Fruit fly (Drosophila melanogaster) whole organism, embryonic: ENCODE measurements around the gene Mgat4b.

Source experiments
- Atf3 ChIP-seq: fragments of 200-800 bp; sonication (Bioruptor generic); optimal IDR thresholded peaks from 3 replicates; lab custom pipeline; 2016; ENCODE audit warnings: missing biosample characterization, missing genetic modification characterization
- Bgb ChIP-seq: fragments of 200-800 bp; sonication (Bioruptor generic); IDR thresholded peaks from 2 replicates; pipeline ENCODE4 v1.3.6; 2022; ENCODE audit warnings: missing biosample characterization, missing genetic modification characterization; ENCODE audit not compliant: partially characterized antibody
- CG10267 ChIP-seq: fragments of 200-800 bp; sonication (Bioruptor generic); optimal IDR thresholded peaks from 2 replicates; lab custom pipeline; 2018; ENCODE audit warnings: missing biosample characterization, mild to moderate bottlenecking, missing genetic modification characterization, moderate library complexity
- CG10366 ChIP-seq: fragments of 200-800 bp; sonication (Bioruptor generic); IDR thresholded peaks from 2 replicates; pipeline ENCODE4 v1.3.6; 2022; ENCODE audit warnings: missing biosample characterization, missing genetic modification characterization
- CG12744 ChIP-seq: fragments of 200-800 bp; sonication (Bioruptor generic); optimal IDR thresholded peaks from 2 replicates; lab custom pipeline; 2016; ENCODE audit warnings: missing biosample characterization, missing genetic modification characterization
- CG12769 ChIP-seq: fragments of 200-800 bp; sonication (Bioruptor generic); optimal IDR thresholded peaks from 2 replicates; lab custom pipeline; 2019; ENCODE audit warnings: missing biosample characterization, mild to moderate bottlenecking, missing genetic modification characterization, moderate library complexity
- CG14050 ChIP-seq: fragments of 200-800 bp; sonication (Bioruptor generic); IDR thresholded peaks from 3 replicates; pipeline ENCODE4 v1.3.6; 2022; ENCODE audit warnings: missing biosample characterization, missing genetic modification characterization
- CG17328 ChIP-seq: fragments of 200-800 bp; sonication (Bioruptor generic); IDR thresholded peaks from 2 replicates; pipeline ENCODE4 v1.3.6; 2022; ENCODE audit warnings: missing biosample characterization, missing genetic modification characterization
- CG1792 ChIP-seq: fragments of 200-800 bp; sonication (Bioruptor generic); optimal IDR thresholded peaks from 2 replicates; lab custom pipeline; 2016; ENCODE audit warnings: missing biosample characterization, missing genetic modification characterization
- CG2199 ChIP-seq: fragments of 200-800 bp; sonication (Bioruptor generic); IDR thresholded peaks from 3 replicates; pipeline ENCODE4 v1.3.6; 2022; ENCODE audit warnings: missing biosample characterization, missing genetic modification characterization
- CG2712 ChIP-seq: fragments of 200-800 bp; optimal IDR thresholded peaks from 3 replicates; lab custom pipeline; 2019; ENCODE audit warnings: missing biosample characterization, mild to moderate bottlenecking, missing genetic modification characterization, moderate library complexity
- CG34376 ChIP-seq: fragments of 200-800 bp; sonication (Bioruptor generic); optimal IDR thresholded peaks from 2 replicates; lab custom pipeline; 2018; ENCODE audit warnings: missing biosample characterization, mild to moderate bottlenecking, missing genetic modification characterization
- CG3995 ChIP-seq: fragments of 200-800 bp; sonication (Bioruptor generic); optimal IDR thresholded peaks from 3 replicates; lab custom pipeline; 2016; ENCODE audit warnings: missing biosample characterization, missing genetic modification characterization
- CG4730 ChIP-seq: fragments of 200-800 bp; sonication (Bioruptor generic); IDR thresholded peaks from 2 replicates; pipeline ENCODE4 v1.3.6; 2022; ENCODE audit warnings: missing biosample characterization, missing genetic modification characterization
- CG9817 ChIP-seq: fragments of 200-800 bp; sonication (Bioruptor generic); optimal IDR thresholded peaks from 2 replicates; lab custom pipeline; 2018; ENCODE audit warnings: missing biosample characterization, mild to moderate bottlenecking, missing genetic modification characterization, moderate library complexity
- D ChIP-seq, 2 experiments: fragments of 200-800 bp in 1 of 2; fragments of >200 bp in 1 of 2; sonication (Bioruptor generic) in 1 of 2; optimal IDR thresholded peaks; 2 replicates in 1 of 2; 3 replicates in 1 of 2; lab custom pipeline; 2017; ENCODE audit warnings: mild to moderate bottlenecking in 1 of 2, missing biosample characterization in 1 of 2, missing genetic modification characterization in 1 of 2, missing genetic modification reagents in 1 of 2
- Dbx ChIP-seq: fragments of 200-800 bp; sonication (Bioruptor generic); IDR thresholded peaks from 3 replicates; pipeline ENCODE4 v1.3.6; 2022; ENCODE audit warnings: missing biosample characterization, missing genetic modification characterization
- Dll ChIP-seq: fragments of 200-800 bp; sonication (Bioruptor generic); IDR thresholded peaks from 4 replicates; pipeline ENCODE4 v1.3.6; 2022; ENCODE audit warnings: missing biosample characterization, missing genetic modification characterization; ENCODE audit not compliant: partially characterized antibody
- Fer3 ChIP-seq: fragments of 200-800 bp; sonication (Bioruptor generic); optimal IDR thresholded peaks from 2 replicates; lab custom pipeline; 2018; ENCODE audit warnings: missing biosample characterization, mild to moderate bottlenecking, missing genetic modification characterization, moderate library complexity
- HLH54F ChIP-seq: fragments of 200-800 bp; sonication (Bioruptor generic); optimal IDR thresholded peaks from 3 replicates; lab custom pipeline; 2016; ENCODE audit warnings: missing biosample characterization, missing genetic modification characterization
- Lhr ChIP-seq: fragments of 200-800 bp; sonication (Bioruptor generic); optimal IDR thresholded peaks from 3 replicates; lab custom pipeline; 2017; ENCODE audit warnings: mild to moderate bottlenecking, missing biosample characterization, missing genetic modification reagents, missing genetic modification characterization
- Lim3 ChIP-seq: fragments of 200-800 bp; sonication (Bioruptor generic); IDR thresholded peaks from 2 replicates; pipeline ENCODE4 v1.3.6; 2022; ENCODE audit warnings: missing biosample characterization, missing genetic modification characterization
- Neu2 ChIP-seq: fragments of 200-800 bp; sonication (Bioruptor generic); optimal IDR thresholded peaks from 3 replicates; lab custom pipeline; 2016; ENCODE audit warnings: missing biosample characterization, missing genetic modification characterization, borderline replicate concordance
- Oaz ChIP-seq: fragments of 200-800 bp; sonication (Bioruptor generic); IDR thresholded peaks from 2 replicates; pipeline ENCODE4 v1.3.6; 2022; ENCODE audit warnings: missing biosample characterization, missing genetic modification characterization
- Ptx1 ChIP-seq: fragments of 200-800 bp; sonication (Bioruptor generic); IDR thresholded peaks from 2 replicates; pipeline ENCODE4 v1.3.6; 2022; ENCODE audit warnings: missing biosample characterization, missing genetic modification characterization
- Six4 ChIP-seq: fragments of 200-800 bp; sonication (Bioruptor generic); optimal IDR thresholded peaks from 2 replicates; lab custom pipeline; 2016; ENCODE audit warnings: missing biosample characterization, missing genetic modification characterization
- ash1 ChIP-seq: fragments of 200-800 bp; sonication (Bioruptor generic); optimal IDR thresholded peaks from 2 replicates; lab custom pipeline; 2018; ENCODE audit warnings: missing biosample characterization, mild to moderate bottlenecking, missing genetic modification characterization
- cwo ChIP-seq: fragments of 200-800 bp; sonication (Bioruptor generic); optimal IDR thresholded peaks from 3 replicates; lab custom pipeline; 2017; ENCODE audit warnings: missing biosample characterization, missing genetic modification characterization, mild to moderate bottlenecking, moderate library complexity, missing genetic modification reagents
- emc ChIP-seq: fragments of 200-800 bp; sonication (Bioruptor generic); optimal IDR thresholded peaks from 2 replicates; lab custom pipeline; 2016; ENCODE audit warnings: missing biosample characterization, missing genetic modification characterization
- ewg ChIP-seq: fragments of 200-800 bp; sonication (Bioruptor generic); optimal IDR thresholded peaks from 3 replicates; lab custom pipeline; 2017; ENCODE audit warnings: mild to moderate bottlenecking, missing biosample characterization, missing genetic modification reagents, missing genetic modification characterization
- eyg ChIP-seq: fragments of 200-800 bp; sonication (Bioruptor generic); optimal IDR thresholded peaks from 3 replicates; lab custom pipeline; 2016; ENCODE audit warnings: missing biosample characterization, missing genetic modification characterization
- gcm ChIP-seq: fragments of 200-800 bp; sonication (Bioruptor generic); optimal IDR thresholded peaks from 2 replicates; lab custom pipeline; 2019; ENCODE audit warnings: missing biosample characterization, mild to moderate bottlenecking, missing genetic modification characterization, moderate library complexity
- hth ChIP-seq: fragments of >200 bp; optimal IDR thresholded peaks from 2 replicates; lab custom pipeline; 2017; ENCODE audit warnings: inconsistent platforms
- jigr1 ChIP-seq: fragments of 200-800 bp; sonication (Bioruptor generic); IDR thresholded peaks from 3 replicates; pipeline ENCODE4 v1.3.6; 2022; ENCODE audit warnings: missing biosample characterization, missing genetic modification characterization
- klu ChIP-seq: fragments of 200-800 bp; sonication (Bioruptor generic); IDR thresholded peaks from 2 replicates; pipeline ENCODE4 v1.3.6; 2022; ENCODE audit warnings: missing biosample characterization, missing genetic modification characterization
- mirr ChIP-seq: fragments of 200-800 bp; sonication (Bioruptor generic); optimal IDR thresholded peaks from 3 replicates; lab custom pipeline; 2018; ENCODE audit warnings: missing biosample characterization, mild to moderate bottlenecking, missing genetic modification characterization
- nau ChIP-seq: fragments of 200-800 bp; sonication (Bioruptor generic); optimal IDR thresholded peaks from 3 replicates; lab custom pipeline; 2017; ENCODE audit warnings: missing biosample characterization, mild to moderate bottlenecking, missing genetic modification characterization, missing genetic modification reagents
- nmo ChIP-seq: fragments of 200-800 bp; sonication (Bioruptor generic); optimal IDR thresholded peaks from 2 replicates; lab custom pipeline; 2018; ENCODE audit warnings: missing biosample characterization, mild to moderate bottlenecking, missing genetic modification characterization, moderate library complexity
- pan ChIP-seq, 4 experiments: fragments of >200 bp in 3 of 4; fragments of 200-800 bp in 1 of 4; sonication (Bioruptor generic) in 1 of 4; optimal IDR thresholded peaks in 3 of 4; IDR thresholded peaks in 1 of 4; 2 replicates each; pipeline versions ENCODE4 v1.3.6 to Lab custom; 2017 to 2022; ENCODE audit warnings: missing biosample characterization in 2 of 4, missing genetic modification characterization in 2 of 4, mixed read lengths in 1 of 4
- pho ChIP-seq: fragments of 200-800 bp; sonication (Bioruptor generic); optimal IDR thresholded peaks from 2 replicates; lab custom pipeline; 2016; ENCODE audit warnings: missing biosample characterization, missing genetic modification characterization
- prd ChIP-seq, 3 experiments: fragments of >200 bp in 2 of 3; fragments of 200-800 bp in 1 of 3; sonication (Bioruptor generic) in 1 of 3; optimal IDR thresholded peaks in 2 of 3; IDR thresholded peaks in 1 of 3; 2 replicates in 2 of 3; 3 replicates in 1 of 3; pipeline versions ENCODE4 v1.3.6 to Lab custom; 2017 to 2022; ENCODE audit warnings: missing biosample characterization in 1 of 3, missing genetic modification characterization in 1 of 3
- pros ChIP-seq: fragments of 200-800 bp; sonication (Bioruptor generic); optimal IDR thresholded peaks from 3 replicates; lab custom pipeline; 2019; ENCODE audit warnings: missing biosample characterization, mild to moderate bottlenecking, missing genetic modification characterization, moderate library complexity
- slbo ChIP-seq: fragments of 200-800 bp; sonication (Bioruptor generic); IDR thresholded peaks from 2 replicates; pipeline ENCODE4 v1.3.6; 2022; ENCODE audit warnings: missing biosample characterization, missing genetic modification characterization
- tap ChIP-seq: fragments of 200-800 bp; optimal IDR thresholded peaks from 3 replicates; lab custom pipeline; 2019; ENCODE audit warnings: missing biosample characterization, mild to moderate bottlenecking, missing genetic modification characterization, moderate library complexity
- usp ChIP-seq: fragments of >200 bp; optimal IDR thresholded peaks from 2 replicates; lab custom pipeline; 2017; ENCODE audit warnings: missing biosample characterization, missing genetic modification characterization
- wdn ChIP-seq: fragments of 200-800 bp; sonication (Bioruptor generic); IDR thresholded peaks from 2 replicates; pipeline ENCODE4 v1.3.6; 2022; ENCODE audit warnings: missing biosample characterization, missing genetic modification characterization
- z ChIP-seq: fragments of 200-800 bp; sonication (Bioruptor generic); IDR thresholded peaks from 3 replicates; pipeline ENCODE4 v1.3.6; 2022; ENCODE audit warnings: missing biosample characterization, missing genetic modification characterization

Gene Mgat4b

DNA sequence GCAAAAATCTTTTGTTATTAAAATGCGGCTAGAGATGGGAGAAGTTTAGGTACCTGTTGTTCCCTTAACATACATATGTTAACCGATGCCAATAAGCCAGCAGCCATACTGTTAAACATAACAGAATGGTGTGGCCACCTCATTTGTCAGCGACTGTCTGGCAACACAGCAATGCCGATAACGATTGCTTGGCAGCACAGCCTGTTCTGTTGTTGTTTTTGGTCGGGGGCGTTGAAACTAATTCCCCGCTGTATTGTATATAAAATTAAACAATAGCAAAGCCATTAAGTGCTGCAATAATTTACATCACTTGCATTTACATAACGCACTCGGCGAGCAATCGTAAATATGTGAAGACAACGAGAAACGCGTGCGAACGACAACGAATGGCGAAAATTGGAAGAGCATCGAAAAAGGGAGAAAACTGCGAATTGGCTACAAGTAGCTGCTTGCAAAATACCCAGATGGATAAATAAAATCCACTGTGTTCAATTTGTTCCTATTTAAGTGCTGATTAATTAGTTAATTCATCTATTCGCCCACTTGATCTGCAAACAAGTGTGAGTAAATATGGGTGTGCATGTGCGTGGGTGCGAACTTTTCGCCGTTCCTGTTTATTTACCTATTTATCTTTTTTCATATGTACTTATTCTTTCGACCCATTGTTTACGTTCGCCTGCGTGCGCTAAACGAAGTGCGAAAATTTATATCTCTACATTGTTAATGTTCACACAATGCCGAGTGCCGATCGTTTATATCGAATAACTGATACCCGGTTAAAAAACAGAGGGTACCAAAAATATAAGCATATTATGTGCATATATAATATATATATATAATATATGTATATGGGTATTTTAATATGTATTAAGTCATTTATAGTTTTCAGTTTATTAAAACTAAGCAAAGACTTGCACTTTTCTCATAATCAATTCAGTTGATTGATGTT lies 7.0 kb downstream of the Mgat4b start, which contains the start of the genes Tsen34 and Mgat4a (continued):
- TF ChIP-seq emc (GFP tag; lab: Kevin White, UChicago), result peak; percentile 14
- no peak for TF ChIP-seq CG14050 (GFP tag; lab: Robert Waterston, UW)
- no peak for TF ChIP-seq Fer3 (tag; lab: Kevin White, UChicago)
- TF ChIP-seq slbo (GFP tag; lab: Robert Waterston, UW), result peak; percentile 59
- peak; percentile 18 for TF ChIP-seq CG3995 (GFP tag; lab: Kevin White, UChicago)
- TF ChIP-seq Lim3 (GFP tag; lab: Robert Waterston, UW), result no peak
- peak; percentile 15 for TF ChIP-seq tap
- peak; percentile 22 for TF ChIP-seq CG9817 (tag; lab: Kevin White, UChicago)
- peak; percentile 59 for TF ChIP-seq ash1 (GFP tag; lab: Kevin White, UChicago)
- TF ChIP-seq pho (GFP tag; lab: Kevin White, UChicago), result peak; percentile 66
- no peak for TF ChIP-seq Lhr
- no peak for TF ChIP-seq jigr1 (GFP tag; lab: Robert Waterston, UW)
- no peak for TF ChIP-seq ewg (GFP tag; lab: Kevin White, UChicago)
- peak; percentile 27 for TF ChIP-seq HLH54F
- peak; percentile 62 for TF ChIP-seq wdn (GFP tag; lab: Robert Waterston, UW)
- TF ChIP-seq eyg (GFP tag; lab: Kevin White, UChicago), result peak; percentile 47
- no peak for TF ChIP-seq Six4 (GFP tag; lab: Kevin White, UChicago)
- peak; percentile 67 for TF ChIP-seq CG34376
- no peak for TF ChIP-seq D (optimal IDR thresholded peaks at IDR 0.05; lab: Kevin White, UChicago)
- no peak for TF ChIP-seq D (GFP tag; optimal IDR thresholded peaks at IDR 0.05; lab: Kevin White, UChicago)
- no peak for TF ChIP-seq nau
- peak; percentile 88 for TF ChIP-seq Dbx (GFP tag; lab: Robert Waterston, UW)
- TF ChIP-seq pros, result no peak
- no peak for TF ChIP-seq CG12769 (tag; lab: Kevin White, UChicago)
- no peak; the same call in 1 of the 2 replicates for TF ChIP-seq CG10366
- TF ChIP-seq CG2199 (GFP tag; lab: Robert Waterston, UW), result no peak
- TF ChIP-seq Ptx1 (GFP tag; lab: Robert Waterston, UW), result no peak
- TF ChIP-seq CG2712 (tag; lab: Kevin White, UChicago), result peak; percentile 10
- peak; percentile 58 for TF ChIP-seq CG1792
- no peak for TF ChIP-seq prd (optimal IDR thresholded peaks at IDR 0.05; lab: Kevin White, UChicago)
- peak; percentile 45; the same call in 2 of the 3 replicates for TF ChIP-seq prd (GFP tag; IDR thresholded peaks at IDR 0.05; lab: Robert Waterston, UW)
- TF ChIP-seq Atf3 (GFP tag; lab: Kevin White, UChicago), result no peak
- TF ChIP-seq mirr, result peak; percentile 67
- TF ChIP-seq z (GFP tag; lab: Robert Waterston, UW), result no peak
- no peak for TF ChIP-seq hth (lab: Kevin White, UChicago)
- no peak for TF ChIP-seq usp
- TF ChIP-seq CG10267 (tag; lab: Kevin White, UChicago), result peak; percentile 42
- no peak for TF ChIP-seq CG4730
- no peak for TF ChIP-seq klu
- TF ChIP-seq gcm (GFP tag; lab: Kevin White, UChicago), result no peak
- no peak for TF ChIP-seq nmo
- peak; percentile 73 for TF ChIP-seq Bgb
- no peak for TF ChIP-seq CG17328 (GFP tag; lab: Robert Waterston, UW)
- no peak for TF ChIP-seq Oaz (GFP tag; lab: Robert Waterston, UW)
- peak; percentile 39 for TF ChIP-seq cwo (GFP tag; lab: Kevin White, UChicago)
- peak; percentile 52 for TF ChIP-seq CG12744 (GFP tag; lab: Kevin White, UChicago)
- TF ChIP-seq pan (optimal IDR thresholded peaks at IDR 0.05; lab: Kevin White, UChicago), result no peak
- peak in 1 of 2 experiments; percentile 24 for TF ChIP-seq pan (GFP tag; optimal IDR thresholded peaks at IDR 0.05 in 1 of 2, IDR thresholded peaks at IDR 0.05 in 1 of 2)
- TF ChIP-seq Dll (GFP tag; lab: Robert Waterston, UW), result peak; percentile 61; the same call in 2 of the 4 replicates
- TF ChIP-seq Neu2 (GFP tag; lab: Kevin White, UChicago), result no peak
